Worm (Caenorhabditis elegans): Measurements from ENCODE around the gene gap-2.

gap-2 gene

ce11 chrX:9553095-9553494 is 80.8 kb downstream of the gap-2 start:
- peak in 1 of 2 experiments; percentile 88 for TF ChIP-seq unc-62 (GFP tag; optimal IDR thresholded peaks at IDR 0.05 in 1 of 2)
- TF ChIP-seq unc-62 (tag; optimal IDR thresholded peaks at IDR 0.05): no peak
- TF ChIP-seq T20F7.1 (GFP tag; optimal IDR thresholded peaks at IDR 0.05): no peak
- peak; percentile 98 for TF ChIP-seq nhr-28 (tag; optimal IDR thresholded peaks at IDR 0.05)
- TF ChIP-seq rbr-2 (tag; optimal IDR thresholded peaks at IDR 0.05): no peak
- TF ChIP-seq nhr-25 (tag; optimal IDR thresholded peaks at IDR 0.05; ENCODE audit: borderline replicate concordance, insufficient read depth): peak; percentile 86
- no peak for TF ChIP-seq Y5F2A.4 (GFP tag; optimal IDR thresholded peaks at IDR 0.05)
- TF ChIP-seq mdt-29 (GFP tag; IDR thresholded peaks at IDR 0.05): no peak
- no peak for TF ChIP-seq unc-39 (tag; optimal IDR thresholded peaks at IDR 0.05)
- TF ChIP-seq lin-15B (tag; optimal IDR thresholded peaks at IDR 0.05): no peak
- TF ChIP-seq nhr-48 (tag; optimal IDR thresholded peaks at IDR 0.05): no peak
- no peak for TF ChIP-seq gei-8 (GFP tag; optimal IDR thresholded peaks at IDR 0.05)
- peak in 1 of 2 experiments; percentile 83 for TF ChIP-seq mdl-1 (tag; optimal IDR thresholded peaks at IDR 0.05)
- peak; percentile 64 for TF ChIP-seq mep-1 (tag; optimal IDR thresholded peaks at IDR 0.05)
- peak; percentile 94 for TF ChIP-seq aha-1 (tag)
- no peak for TF ChIP-seq tra-1 (GFP tag; IDR thresholded peaks at IDR 0.05)
- TF ChIP-seq ceh-32 (tag; optimal IDR thresholded peaks at IDR 0.05; ENCODE audit: poor library complexity): no peak
- TF ChIP-seq Y75B8A.6 (GFP tag; IDR thresholded peaks at IDR 0.05): no peak
- peak; percentile 6 for TF ChIP-seq nhr-10 (tag; optimal IDR thresholded peaks at IDR 0.05)
- TF ChIP-seq F26F4.8 (GFP tag; conservative IDR thresholded peaks at IDR 0.05): no peak
- TF ChIP-seq vab-7 (GFP tag; IDR thresholded peaks at IDR 0.05): no peak
- no peak for TF ChIP-seq saeg-2 (GFP tag; IDR thresholded peaks at IDR 0.05)
- no peak for TF ChIP-seq zip-11 (GFP tag; IDR thresholded peaks at IDR 0.05)
- TF ChIP-seq arid-1 (GFP tag; conservative IDR thresholded peaks at IDR 0.05): no peak
- no peak for TF ChIP-seq daf-16 (GFP tag; optimal IDR thresholded peaks at IDR 0.05)
- TF ChIP-seq daf-16 (tag; optimal IDR thresholded peaks at IDR 0.05): peak; percentile 80
- TF ChIP-seq nhr-11 (tag; optimal IDR thresholded peaks at IDR 0.05): no peak
- no peak for TF ChIP-seq spr-3 (GFP tag; optimal IDR thresholded peaks at IDR 0.05)
- TF ChIP-seq mes-2 (tag; optimal IDR thresholded peaks at IDR 0.05; ENCODE audit: poor library complexity, severe bottlenecking): peak; percentile 37
- no peak for TF ChIP-seq hmg-1.1 (GFP tag; IDR thresholded peaks at IDR 0.05)
- TF ChIP-seq daf-19 (GFP tag; conservative IDR thresholded peaks at IDR 0.05): no peak
- TF ChIP-seq dmd-8 (GFP tag; IDR thresholded peaks at IDR 0.05): no peak
- peak; percentile 89 for TF ChIP-seq dmd-6 (GFP tag; IDR thresholded peaks at IDR 0.05)
- no peak for TF ChIP-seq lin-38 (GFP tag; IDR thresholded peaks at IDR 0.05)
- no peak for TF ChIP-seq ceh-44 (GFP tag; IDR thresholded peaks at IDR 0.05)
- no peak for TF ChIP-seq ceh-82 (tag; optimal IDR thresholded peaks at IDR 0.05)
- TF ChIP-seq egl-43 (GFP tag; IDR thresholded peaks at IDR 0.05): no peak
- TF ChIP-seq dve-1 (tag; optimal IDR thresholded peaks at IDR 0.05; ENCODE audit: insufficient read depth): peak; percentile 76
- TF ChIP-seq hlh-30 (tag; optimal IDR thresholded peaks at IDR 0.05; ENCODE audit: insufficient read depth): peak; percentile 81
- TF ChIP-seq pqm-1 (tag; optimal IDR thresholded peaks at IDR 0.05): peak; percentile 79
- TF ChIP-seq ztf-11 (tag; optimal IDR thresholded peaks at IDR 0.05): no peak
- TF ChIP-seq mxl-3 (GFP tag; optimal IDR thresholded peaks at IDR 0.05): peak; percentile 80
- TF ChIP-seq hlh-11 (tag; optimal IDR thresholded peaks at IDR 0.05): peak; percentile 80
- TF ChIP-seq F49E8.2 (tag; optimal IDR thresholded peaks at IDR 0.05; ENCODE audit: borderline replicate concordance): no peak
- peak in 1 of 2 experiments; percentile 55 for TF ChIP-seq lsy-2 (tag; optimal IDR thresholded peaks at IDR 0.05)
- peak; percentile 83 for TF ChIP-seq nhr-77 (tag; optimal IDR thresholded peaks at IDR 0.05)
- no peak for TF ChIP-seq R02D3.7 (tag; optimal IDR thresholded peaks at IDR 0.05)
- no peak for TF ChIP-seq F44E2.7 (GFP tag; IDR thresholded peaks at IDR 0.05)
- no peak for TF ChIP-seq zfp-3 (GFP tag; conservative IDR thresholded peaks at IDR 0.05)
- TF ChIP-seq dpl-1 (GFP tag; optimal IDR thresholded peaks at IDR 0.05): peak; percentile 10
- no peak for TF ChIP-seq Y48G9A.11 (GFP tag; IDR thresholded peaks at IDR 0.05)
